Worm (Caenorhabditis elegans) whole organism, mixed stage, embryonic: ENCODE data around the gene ZK1128.1.

Experiments
- M03D4.4 ChIP-seq: sonication (generic microtip); optimal IDR thresholded peaks from 2 replicates; lab custom pipeline; 2017; ENCODE audit warnings: mild to moderate bottlenecking, missing genetic modification characterization, missing compliant biosample characterization
- bed-3 ChIP-seq: fragments of 200-800 bp; sonication (Bioruptor generic); optimal IDR thresholded peaks from 3 replicates; lab custom pipeline; 2018; ENCODE audit warnings: mild to moderate bottlenecking, missing genetic modification characterization, moderate library complexity, missing compliant biosample characterization
- blmp-1 ChIP-seq: fragments of 150-350 bp; optimal IDR thresholded peaks from 2 replicates; lab custom pipeline; 2014; ENCODE audit warnings: missing biosample characterization, missing genetic modification characterization
- ceh-39 ChIP-seq: fragments of 150-350 bp; optimal IDR thresholded peaks from 2 replicates; lab custom pipeline; 2014; ENCODE audit warnings: missing biosample characterization, missing genetic modification characterization
- ceh-43 ChIP-seq: fragments of 200-800 bp; sonication (Bioruptor generic); optimal IDR thresholded peaks from 2 replicates; lab custom pipeline; 2018; ENCODE audit warnings: mild to moderate bottlenecking, missing genetic modification characterization, moderate library complexity, missing compliant biosample characterization
- ceh-83 ChIP-seq: fragments of 200-800 bp; sonication (Bioruptor generic); optimal IDR thresholded peaks from 2 replicates; lab custom pipeline; 2018; ENCODE audit warnings: mild to moderate bottlenecking, missing genetic modification characterization, missing compliant biosample characterization
- ces-1 ChIP-seq: fragments of 150-350 bp; optimal IDR thresholded peaks from 2 replicates; lab custom pipeline; 2014; ENCODE audit warnings: missing biosample characterization, missing genetic modification reagents, missing genetic modification characterization
- cnd-1 ChIP-seq: fragments of 200-800 bp; sonication (Bioruptor generic); optimal IDR thresholded peaks from 2 replicates; lab custom pipeline; 2018; ENCODE audit warnings: mild to moderate bottlenecking, missing genetic modification characterization, missing compliant biosample characterization
- drap-1 ChIP-seq: fragments of 200-800 bp; sonication (Bioruptor generic); optimal IDR thresholded peaks from 3 replicates; lab custom pipeline; 2018; ENCODE audit warnings: mild to moderate bottlenecking, missing genetic modification characterization, missing compliant biosample characterization
- elt-1 ChIP-seq: sonication (generic microtip); optimal IDR thresholded peaks from 2 replicates; lab custom pipeline; 2017; ENCODE audit warnings: missing genetic modification characterization, mild to moderate bottlenecking, missing compliant biosample characterization, antibody characterized with exemption, moderate library complexity, borderline replicate concordance; ENCODE audit not compliant: insufficient read depth
- elt-3 ChIP-seq: fragments of 150-350 bp; optimal IDR thresholded peaks from 2 replicates; lab custom pipeline; 2014; ENCODE audit warnings: missing biosample characterization, missing genetic modification characterization
- flh-1 ChIP-seq: fragments of 200-800 bp; sonication (Bioruptor generic); optimal IDR thresholded peaks from 2 replicates; lab custom pipeline; 2018; ENCODE audit warnings: mild to moderate bottlenecking, missing genetic modification characterization, moderate library complexity, missing compliant biosample characterization
- ham-2 ChIP-seq: fragments of 200-800 bp; sonication (Bioruptor generic); optimal IDR thresholded peaks from 2 replicates; lab custom pipeline; 2018; ENCODE audit warnings: mild to moderate bottlenecking, missing genetic modification characterization, missing compliant biosample characterization
- hlh-1 ChIP-seq: fragments of 150-350 bp; optimal IDR thresholded peaks from 2 replicates; lab custom pipeline; 2014; ENCODE audit warnings: missing biosample characterization, missing genetic modification reagents, missing genetic modification characterization
- lin-13 ChIP-seq: fragments of 150-350 bp; optimal IDR thresholded peaks from 2 replicates; lab custom pipeline; 2014; ENCODE audit warnings: missing biosample characterization, missing genetic modification characterization
- lin-32 ChIP-seq: fragments of 200-800 bp; sonication (Bioruptor generic); optimal IDR thresholded peaks from 2 replicates; lab custom pipeline; 2018; ENCODE audit warnings: mild to moderate bottlenecking, missing genetic modification characterization, missing compliant biosample characterization
- lsy-2 ChIP-seq: fragments of 150-350 bp; optimal IDR thresholded peaks from 2 replicates; lab custom pipeline; 2014; ENCODE audit warnings: missing biosample characterization, missing genetic modification characterization
- mab-5 ChIP-seq: fragments of 150-350 bp; optimal IDR thresholded peaks from 2 replicates; lab custom pipeline; 2014; ENCODE audit warnings: missing biosample characterization, missing genetic modification characterization
- mep-1 ChIP-seq: fragments of 150-350 bp; optimal IDR thresholded peaks from 2 replicates; lab custom pipeline; 2017; ENCODE audit warnings: missing biosample characterization, missing genetic modification reagents, missing genetic modification characterization, inconsistent platforms
- mls-2 ChIP-seq: sonication (generic microtip); optimal IDR thresholded peaks from 2 replicates; lab custom pipeline; 2016; ENCODE audit warnings: mild to moderate bottlenecking, missing genetic modification characterization, moderate library complexity, missing compliant biosample characterization
- nhr-12 ChIP-seq: fragments of 150-350 bp; optimal IDR thresholded peaks from 2 replicates; lab custom pipeline; 2014; ENCODE audit warnings: missing biosample characterization, missing genetic modification characterization
- nhr-2 ChIP-seq: fragments of 150-350 bp; optimal IDR thresholded peaks from 2 replicates; lab custom pipeline; 2014; ENCODE audit warnings: missing biosample characterization, missing genetic modification characterization
- nhr-237 ChIP-seq: fragments of 150-350 bp; optimal IDR thresholded peaks from 2 replicates; lab custom pipeline; 2014; ENCODE audit warnings: missing biosample characterization, missing genetic modification characterization
- nhr-28 ChIP-seq: fragments of 150-350 bp; optimal IDR thresholded peaks from 2 replicates; lab custom pipeline; 2014; ENCODE audit warnings: missing biosample characterization, missing genetic modification characterization
- nhr-76 ChIP-seq: sonication (generic microtip); optimal IDR thresholded peaks from 2 replicates; lab custom pipeline; 2017; ENCODE audit warnings: missing biosample characterization, missing genetic modification characterization
- pha-4 ChIP-seq: fragments of 150-350 bp; optimal IDR thresholded peaks from 2 replicates; lab custom pipeline; 2018; ENCODE audit warnings: missing biosample characterization, missing genetic modification reagents, missing genetic modification characterization
- sem-2 ChIP-seq: fragments of 200-800 bp; sonication (Bioruptor generic); optimal IDR thresholded peaks from 2 replicates; lab custom pipeline; 2018; ENCODE audit warnings: mild to moderate bottlenecking, missing genetic modification characterization, missing compliant biosample characterization
- snpc-4 ChIP-seq: fragments of 150-350 bp; optimal IDR thresholded peaks from 2 replicates; lab custom pipeline; 2014; ENCODE audit warnings: missing biosample characterization, missing genetic modification characterization
- sptf-1 ChIP-seq: sonication (generic microtip); optimal IDR thresholded peaks from 2 replicates; lab custom pipeline; 2017; ENCODE audit warnings: mild to moderate bottlenecking, missing genetic modification characterization, moderate library complexity, missing compliant biosample characterization
- tbx-8 ChIP-seq: fragments of 200-800 bp; sonication (Bioruptor generic); optimal IDR thresholded peaks from 2 replicates; lab custom pipeline; 2018; ENCODE audit warnings: mild to moderate bottlenecking, missing genetic modification characterization, moderate library complexity, missing compliant biosample characterization
- unc-120 ChIP-seq: sonication (generic microtip); optimal IDR thresholded peaks from 2 replicates; lab custom pipeline; 2017; ENCODE audit warnings: missing genetic modification characterization, missing compliant biosample characterization; ENCODE audit not compliant: poor library complexity, severe bottlenecking
- unc-39 ChIP-seq: fragments of 150-350 bp; optimal IDR thresholded peaks from 2 replicates; lab custom pipeline; 2014; ENCODE audit warnings: missing biosample characterization, missing genetic modification characterization
- unc-62 ChIP-seq: fragments of 150-350 bp; optimal IDR thresholded peaks from 2 replicates; lab custom pipeline; 2014; ENCODE audit warnings: missing biosample characterization, missing genetic modification reagents, missing genetic modification characterization
- zip-8 ChIP-seq: fragments of 150-350 bp; optimal IDR thresholded peaks from 2 replicates; lab custom pipeline; 2014; ENCODE audit warnings: missing biosample characterization, missing genetic modification characterization
- ztf-11 ChIP-seq: fragments of 150-350 bp; optimal IDR thresholded peaks from 2 replicates; lab custom pipeline; 2014; ENCODE audit warnings: missing biosample characterization, missing genetic modification characterization

The ZK1128.1 gene

DNA sequence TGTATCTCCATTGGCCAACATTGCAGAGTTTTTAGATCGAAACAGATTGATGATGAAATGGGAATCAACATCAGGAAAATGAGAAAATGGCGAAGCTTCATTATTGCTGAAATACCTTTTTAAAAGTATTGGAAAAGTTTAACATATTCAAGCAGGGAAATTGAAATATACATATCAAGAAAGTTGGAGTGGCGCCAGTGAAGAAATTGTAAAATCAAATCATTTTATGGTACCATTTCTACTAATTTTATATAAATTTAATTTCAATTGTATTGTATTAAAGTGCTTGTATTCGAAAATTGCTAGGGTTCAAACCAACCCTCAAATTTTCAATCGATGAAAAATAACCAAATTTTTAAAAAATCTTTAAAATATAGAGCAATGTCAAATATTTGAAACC, 8.2 kb downstream of the ZK1128.1 start, which contains the start of gene srt-55:
TSS of gene srt-55 (minus strand) at position 101 of the 400 bp plus-strand sequence.
- no peak for TF ChIP-seq zip-8 (tag; lab: Kevin White, UChicago)

DNA sequence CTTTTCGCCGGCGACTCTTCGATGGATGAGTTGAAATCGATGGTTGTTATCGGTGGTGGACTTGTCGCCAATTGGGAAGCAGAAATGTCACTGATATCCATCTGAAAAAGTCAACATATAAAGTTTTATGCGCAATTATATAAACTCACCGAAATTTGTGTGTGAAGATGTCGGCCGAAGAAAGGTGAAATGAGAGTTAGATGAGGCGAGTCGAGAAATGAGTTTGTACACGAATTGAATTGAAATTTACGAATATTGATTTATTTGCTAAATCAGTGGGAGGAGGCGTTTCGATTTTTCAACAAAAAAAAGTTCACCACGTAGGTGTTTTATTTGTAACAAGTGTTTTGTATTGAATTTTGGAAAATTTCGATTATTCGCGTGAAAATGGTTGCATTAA, 13.2 kb downstream of the ZK1128.1 start, which contains the start of gene kel-10:
TSS of gene kel-10 (minus strand) at position 101 of the 400 bp plus-strand sequence.
- TF ChIP-seq ceh-39 (no peak), ham-2 (GFP tag; lab: Kevin White, UChicago) (no peak), nhr-237 (tag; lab: Kevin White, UChicago) (no peak), lsy-2 (no peak), nhr-28 (tag; lab: Kevin White, UChicago) (no peak), ces-1 (GFP tag; lab: Kevin White, UChicago) (no peak), blmp-1 (no peak), ztf-11 (tag; lab: Kevin White, UChicago) (no peak), sem-2 (no peak), lin-13 (no peak), hlh-1 (tag; lab: Kevin White, UChicago) (no peak), nhr-2 (no peak), unc-120 (no peak), nhr-12 (tag; lab: Kevin White, UChicago) (no peak), mls-2 (tag; lab: Kevin White, UChicago) (no peak), mab-5 (tag; lab: Kevin White, UChicago) (no peak), ceh-83 (GFP tag; lab: Kevin White, UChicago) (no peak)
- TF ChIP-seq, all 35 proteins: peak for 0

DNA sequence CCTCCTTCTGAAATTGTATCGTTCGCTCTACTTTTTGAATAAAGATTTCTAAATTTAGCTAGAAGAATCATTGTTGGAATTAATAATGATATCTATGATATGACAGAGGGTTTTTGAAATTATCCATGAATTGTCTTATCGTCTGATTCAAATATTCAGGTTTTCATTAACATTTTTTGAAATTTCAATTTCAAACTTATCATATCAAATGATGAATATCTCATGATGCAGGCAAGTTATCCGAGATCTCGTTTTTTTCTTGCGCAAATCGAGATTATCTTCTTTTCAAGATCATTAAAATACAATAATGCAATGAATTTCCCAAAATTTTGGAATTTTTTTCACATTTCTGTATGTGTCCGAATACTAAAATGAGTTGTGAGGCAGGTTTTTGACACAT, 16.6 kb downstream of the ZK1128.1 start, which contains the start of gene spop-1:
TSS of gene spop-1 (minus strand) at position 101 of the 400 bp plus-strand sequence.
- TF ChIP-seq elt-3 (tag; lab: Kevin White, UChicago) (no peak), sem-2 (no peak), blmp-1 (no peak), nhr-12 (tag; lab: Kevin White, UChicago) (no peak), snpc-4 (tag; lab: Kevin White, UChicago) (no peak), lin-32 (GFP tag; lab: Kevin White, UChicago) (no peak), ceh-83 (GFP tag; lab: Kevin White, UChicago) (no peak), flh-1 (no peak), tbx-8 (no peak), ztf-11 (tag; lab: Kevin White, UChicago) (no peak), bed-3 (GFP tag; lab: Kevin White, UChicago) (no peak), cnd-1 (no peak), unc-39 (tag; lab: Kevin White, UChicago) (no peak), nhr-76 (no peak), ceh-39 (no peak), unc-62 (no peak), hlh-1 (tag; lab: Kevin White, UChicago) (no peak), nhr-2 (no peak), ham-2 (GFP tag; lab: Kevin White, UChicago) (no peak)
- TF ChIP-seq, all 35 proteins: peak for 0

DNA sequence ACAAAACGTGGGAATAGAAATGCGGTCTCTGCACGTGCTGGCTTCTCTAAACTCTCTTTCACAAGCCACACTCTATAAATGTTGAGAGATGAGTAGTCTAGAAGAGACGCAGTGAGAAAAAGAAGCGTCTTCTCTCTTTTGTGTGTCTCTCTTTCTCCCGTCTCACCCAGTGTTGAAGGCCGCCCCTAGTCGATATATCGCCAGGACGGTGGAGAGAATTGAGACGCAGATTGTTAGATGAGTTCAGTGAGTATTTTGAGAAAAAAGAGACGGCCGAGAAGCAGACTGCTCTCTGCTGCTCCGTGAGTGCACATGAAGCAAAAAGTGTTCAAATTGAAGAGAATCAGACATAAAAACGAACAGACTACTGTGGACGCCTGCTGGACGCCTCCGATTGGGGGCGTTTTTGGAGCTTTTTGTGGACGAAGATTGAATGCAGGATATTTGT, 18.0 kb downstream of the ZK1128.1 start:
- TF ChIP-seq ceh-39 (peak; percentile 98), ham-2 (GFP tag; lab: Kevin White, UChicago) (peak; percentile 52), lsy-2 (peak; percentile 89), nhr-76 (no peak), M03D4.4 (no peak), sem-2 (no peak), snpc-4 (tag; lab: Kevin White, UChicago) (no peak), nhr-2 (peak; percentile 49), unc-39 (tag; lab: Kevin White, UChicago) (no peak), cnd-1 (peak; percentile 36), ces-1 (GFP tag; lab: Kevin White, UChicago) (peak; percentile 92), mls-2 (tag; lab: Kevin White, UChicago) (peak; percentile 70), flh-1 (no peak), ceh-43 (GFP tag; lab: Kevin White, UChicago) (no peak), zip-8 (tag; lab: Kevin White, UChicago) (no peak), ceh-83 (GFP tag; lab: Kevin White, UChicago) (no peak), unc-62 (peak; percentile 88), blmp-1 (no peak), bed-3 (GFP tag; lab: Kevin White, UChicago) (no peak), pha-4 (tag; lab: Kevin White, UChicago) (peak; percentile 80), sptf-1 (tag; lab: Kevin White, UChicago) (peak; percentile 39), nhr-12 (tag; lab: Kevin White, UChicago) (no peak), unc-120 (peak; percentile 72), lin-32 (GFP tag; lab: Kevin White, UChicago) (no peak), elt-3 (tag; lab: Kevin White, UChicago) (peak; percentile 41), nhr-237 (tag; lab: Kevin White, UChicago) (peak; percentile 82), nhr-28 (tag; lab: Kevin White, UChicago) (no peak), drap-1 (GFP tag; lab: Kevin White, UChicago) (peak; percentile 72), hlh-1 (tag; lab: Kevin White, UChicago) (peak; percentile 91), tbx-8 (no peak), lin-13 (no peak), ztf-11 (tag; lab: Kevin White, UChicago) (peak; percentile 70), mab-5 (tag; lab: Kevin White, UChicago) (peak; percentile 78), mep-1 (tag; lab: Kevin White, UChicago) (peak; percentile 32), elt-1 (tag; lab: Kevin White, UChicago) (no peak)
